Worm (Caenorhabditis elegans): ENCODE measurements around the gene C49F5.13.

DNA sequence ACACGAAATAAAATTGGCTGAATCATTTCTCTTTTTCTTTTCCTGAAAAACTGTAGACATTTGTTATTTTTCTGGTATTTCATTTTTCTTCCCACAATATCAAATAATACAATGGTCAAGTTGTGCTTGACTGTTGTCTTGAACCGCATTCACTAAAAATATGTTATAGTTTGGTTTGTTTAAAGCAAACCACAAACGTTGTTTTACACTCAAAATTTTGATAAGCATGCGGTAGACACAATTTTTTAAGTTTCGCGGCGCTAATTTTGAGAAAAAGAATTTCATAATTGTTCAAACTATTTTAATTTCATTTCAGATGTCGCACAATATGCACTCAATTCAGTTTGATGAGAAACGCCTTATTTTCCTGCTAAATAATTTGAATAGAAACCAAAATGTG, 6.1 kb upstream of the C49F5.13 start, which contains the start of gene T08D10.3:
- TF ChIP-seq him-1 (tag; optimal IDR thresholded peaks at IDR 0.05) (no peak), W03F9.2 (tag; optimal IDR thresholded peaks at IDR 0.05) (no peak)

All from whole organism, L4/young adult.